Fruit fly (Drosophila melanogaster): ENCODE measurements around the gene Fip1.

Gene Fip1

DNA sequence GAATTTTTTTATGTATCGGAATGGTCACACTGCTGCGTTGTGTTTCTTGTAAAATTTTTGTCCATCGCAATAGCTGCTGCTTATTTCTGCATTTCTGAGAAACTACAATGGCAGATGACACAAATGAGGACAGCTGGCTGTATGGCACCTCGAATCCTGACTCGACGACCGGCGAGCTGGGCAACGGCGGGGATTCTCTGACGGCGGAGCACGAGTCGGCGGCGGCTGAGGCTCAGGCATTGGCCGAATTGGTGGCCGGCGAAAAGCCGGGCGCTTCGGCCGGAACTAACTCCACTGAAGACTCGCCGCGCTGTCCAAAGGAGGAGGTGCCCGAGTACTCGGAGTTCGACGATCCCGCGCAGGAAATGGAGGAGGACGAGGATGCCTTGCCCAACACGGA is at the start of gene Fip1:
Fip1 (plus strand) TSS at position 10 of the 400 bp plus-strand sequence.
- TF ChIP-seq CG8478 (optimal IDR thresholded peaks at IDR 0.05) (no peak), CTCF (optimal IDR thresholded peaks at IDR 0.05) (no peak)

DNA sequence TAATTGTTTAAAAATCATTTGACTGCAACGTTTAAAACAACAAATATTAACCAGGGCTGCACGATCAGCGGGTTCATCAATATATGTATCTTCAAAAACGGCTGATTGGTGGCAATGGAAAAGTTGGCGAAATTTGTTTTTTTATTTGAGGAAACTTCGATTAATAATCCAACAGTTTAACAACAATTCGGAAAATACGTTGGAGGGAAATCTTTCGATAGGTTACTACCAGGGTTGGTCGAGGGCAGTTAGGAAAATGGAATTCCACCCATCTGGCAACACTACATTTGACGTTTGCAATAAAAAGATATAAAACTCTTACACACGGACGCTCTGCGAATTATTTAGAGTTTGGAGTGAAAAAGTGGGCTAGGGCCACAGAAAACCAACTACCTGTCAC is 47.7 kb upstream of the Fip1 start, which contains the start of the genes Lipt2 and CG14650:
Lipt2 (minus strand) TSS at position 217 of the 400 bp plus-strand sequence.
CG14650 (plus strand) TSS at position 275 of the 400 bp plus-strand sequence.
- TF ChIP-seq CTCF (optimal IDR thresholded peaks at IDR 0.05): peak; percentile 8 to 9
- TF ChIP-seq CG8478 (optimal IDR thresholded peaks at IDR 0.05): no peak

DNA sequence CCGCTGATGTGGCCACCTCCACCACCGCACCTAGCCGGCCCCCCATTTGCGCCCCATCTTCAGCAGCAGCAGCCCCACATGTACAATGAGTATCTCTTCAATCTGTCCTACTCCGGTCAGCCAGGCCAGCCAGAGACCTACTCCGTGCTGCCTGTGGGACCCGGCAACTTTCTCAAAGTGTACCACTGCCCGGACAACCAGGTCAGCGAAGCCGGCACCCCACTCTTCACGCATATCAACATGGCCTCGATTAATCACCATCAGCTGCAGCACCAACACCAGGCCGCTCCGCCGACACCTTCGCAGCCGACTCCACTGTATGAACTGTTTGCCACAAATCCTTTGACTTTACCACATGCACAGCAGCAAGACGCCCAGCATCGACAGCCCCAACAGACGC is 47.0 kb upstream of the Fip1 start:
- TF ChIP-seq CTCF (optimal IDR thresholded peaks at IDR 0.05) (no peak), CG8478 (optimal IDR thresholded peaks at IDR 0.05) (no peak)

DNA sequence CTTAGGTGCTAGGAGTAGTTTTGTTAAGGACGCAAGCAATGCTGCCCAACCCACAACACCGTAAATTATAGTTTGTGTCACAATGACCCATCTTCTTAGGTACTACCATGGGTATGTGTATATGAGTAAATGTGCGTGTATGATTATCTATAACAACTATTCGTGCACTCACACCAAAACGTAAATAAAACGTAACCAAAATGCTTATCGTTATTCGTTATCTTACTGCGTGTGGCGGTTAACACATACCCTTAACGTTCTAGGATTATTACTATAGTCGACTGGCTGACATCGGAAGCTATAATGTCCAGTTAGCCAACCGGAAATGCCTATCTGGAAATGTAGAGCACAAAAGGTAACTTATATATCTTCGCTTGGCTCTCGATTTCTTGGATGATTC is 39.7 kb upstream of the Fip1 start:
- no peak for TF ChIP-seq CG8478 (optimal IDR thresholded peaks at IDR 0.05)

DNA sequence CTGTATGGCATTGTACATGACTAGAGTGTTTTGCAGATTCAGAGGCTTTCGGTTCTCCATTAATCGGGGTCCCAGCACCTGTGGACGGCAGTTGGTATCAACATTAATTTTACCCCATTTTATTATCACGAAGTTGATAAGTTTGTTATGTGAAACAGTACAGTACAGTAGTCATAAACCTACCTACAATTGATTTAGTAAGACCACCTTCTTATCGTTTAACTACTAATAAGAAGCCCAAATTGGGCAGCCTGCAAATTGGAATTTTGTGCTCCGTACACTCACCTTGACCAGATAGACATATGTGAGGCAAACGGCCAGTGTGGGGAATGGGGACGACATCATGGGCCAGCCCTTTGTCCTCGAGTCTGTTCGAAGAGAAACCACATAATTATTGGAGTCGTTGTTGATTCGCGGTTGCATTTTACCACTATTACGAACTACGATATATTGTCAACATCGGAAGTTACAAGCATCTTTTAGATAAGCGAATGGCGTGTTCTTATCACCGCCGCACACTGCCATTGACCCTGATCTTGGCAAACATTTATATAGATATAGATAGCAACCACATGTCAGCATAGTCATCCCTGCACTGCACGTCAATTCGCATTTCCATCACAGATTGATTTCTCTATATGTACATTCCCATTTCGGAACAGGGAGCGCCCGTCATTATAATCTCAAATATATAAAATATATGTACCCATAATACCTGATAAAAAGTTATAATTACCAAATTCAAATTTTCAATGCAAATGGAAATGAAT is 38.2 kb upstream of the Fip1 start:
- TF ChIP-seq CG8478 (optimal IDR thresholded peaks at IDR 0.05) (no peak), CTCF (optimal IDR thresholded peaks at IDR 0.05) (no peak)

DNA sequence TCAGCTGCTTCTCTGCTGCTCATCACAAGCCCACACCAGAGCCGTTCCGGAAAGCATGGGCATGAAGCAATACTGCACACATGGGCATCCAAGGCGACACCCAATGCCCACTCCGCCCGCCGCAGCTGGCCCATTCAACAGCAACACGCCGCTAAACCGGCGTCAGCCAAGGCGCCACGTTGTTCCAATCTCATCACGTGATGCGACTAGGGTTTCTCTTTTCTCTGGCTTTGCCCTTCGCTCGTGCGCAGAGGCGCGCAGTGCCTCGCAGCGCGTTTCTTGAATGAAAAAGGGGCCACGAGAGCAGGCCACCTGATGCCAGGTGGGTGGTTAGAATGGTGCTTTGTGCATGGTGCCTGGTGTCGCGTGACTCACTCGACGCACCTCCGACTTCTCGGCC is 35.6 kb upstream of the Fip1 start:
- TF ChIP-seq CG8478 (optimal IDR thresholded peaks at IDR 0.05) (no peak), CTCF (optimal IDR thresholded peaks at IDR 0.05) (no peak)

DNA sequence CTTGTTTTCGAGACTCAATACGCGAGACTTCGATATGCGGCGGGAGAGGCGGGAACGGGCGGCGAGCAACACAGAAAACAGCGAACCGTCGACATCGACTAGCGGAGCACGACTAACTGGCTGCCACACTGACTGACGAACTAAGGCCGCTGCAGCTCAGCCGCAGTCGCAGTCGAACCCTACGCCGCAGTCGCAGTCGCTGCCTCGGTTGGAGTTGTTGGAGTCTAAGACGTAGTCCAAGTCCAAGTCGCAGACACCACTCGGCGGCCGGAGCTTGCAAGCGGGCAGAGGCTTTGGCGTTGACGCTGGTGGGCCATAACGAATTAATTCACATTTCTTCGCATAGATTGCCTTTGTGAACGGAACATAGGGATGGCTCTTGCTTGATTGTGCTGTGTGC is 34.1 kb upstream of the Fip1 start:
- TF ChIP-seq CG8478 (optimal IDR thresholded peaks at IDR 0.05): no peak
- no peak for TF ChIP-seq CTCF (optimal IDR thresholded peaks at IDR 0.05)

DNA sequence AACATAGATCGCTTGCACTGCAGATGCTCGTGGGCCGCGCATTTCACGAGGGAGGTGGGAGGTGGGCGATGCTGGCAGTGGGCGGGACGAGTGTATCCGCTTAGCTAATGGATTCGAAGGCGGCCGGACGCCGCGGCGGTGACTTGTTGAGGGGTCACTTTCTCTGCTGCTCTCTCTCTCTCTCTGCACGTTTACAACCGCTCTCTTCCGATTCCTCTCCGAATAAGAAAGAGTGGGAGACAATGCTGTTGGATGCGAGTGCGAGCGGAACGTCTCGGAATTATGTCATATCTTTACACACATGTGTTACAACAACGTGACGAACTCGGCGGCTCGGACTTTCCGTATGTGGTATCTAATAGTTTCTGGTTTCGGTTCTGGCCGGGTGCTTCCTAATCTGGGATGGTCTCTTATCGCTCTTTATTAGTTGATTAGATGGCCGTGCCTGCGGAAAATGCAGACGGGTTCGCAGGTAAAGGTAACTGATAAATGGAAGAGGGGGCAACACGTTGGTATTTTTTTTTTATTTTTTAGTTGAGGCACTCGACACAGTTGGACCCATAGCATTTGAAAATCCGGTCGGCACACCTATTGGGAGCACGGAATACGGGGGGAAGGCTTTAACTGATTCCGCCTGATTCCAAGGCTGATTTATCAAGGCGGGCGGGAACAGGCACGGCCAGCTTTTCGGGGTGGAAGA is 32.3 kb upstream of the Fip1 start:
- no peak for TF ChIP-seq CTCF (optimal IDR thresholded peaks at IDR 0.05)
- no peak for TF ChIP-seq CG8478 (optimal IDR thresholded peaks at IDR 0.05)

DNA sequence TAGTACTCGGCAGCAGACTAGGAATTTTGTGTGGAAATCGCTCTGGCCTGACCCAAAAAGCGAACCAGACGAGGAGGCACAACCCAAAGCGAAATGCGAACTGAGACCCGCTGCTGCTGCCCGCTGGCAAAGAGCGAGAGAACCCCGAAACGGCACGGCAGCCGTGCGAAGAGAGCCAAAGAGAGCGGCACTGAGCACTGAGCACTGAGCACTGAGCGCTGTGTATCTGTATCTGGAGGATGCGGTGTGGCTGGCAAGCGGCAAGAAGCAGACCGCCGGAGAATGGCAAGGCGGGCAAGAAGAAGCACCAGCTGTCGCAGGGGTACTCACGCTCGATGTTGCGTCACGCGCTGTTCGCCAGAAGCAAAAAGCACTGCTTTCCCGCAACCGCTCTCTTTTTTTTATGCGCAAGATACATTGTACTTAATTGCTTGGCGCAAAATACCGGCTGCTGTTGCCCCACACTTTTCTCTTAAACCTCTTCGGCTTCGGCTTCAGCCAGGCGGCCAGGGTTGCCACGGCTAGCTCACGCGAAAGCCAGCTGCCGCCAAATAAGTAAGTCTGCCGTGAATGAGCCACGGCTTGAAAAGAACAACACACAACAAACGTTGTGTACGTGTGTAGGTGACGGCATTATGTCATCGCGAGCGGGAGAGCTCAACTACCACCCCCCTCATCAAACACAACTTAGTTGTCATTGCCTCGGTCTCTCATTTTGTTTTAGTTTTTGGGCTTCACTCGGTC is 31.4 kb upstream of the Fip1 start:
- TF ChIP-seq CG8478 (optimal IDR thresholded peaks at IDR 0.05): no peak
- peak in 1 of 2 experiments; percentile 4 for TF ChIP-seq CTCF (optimal IDR thresholded peaks at IDR 0.05)

DNA sequence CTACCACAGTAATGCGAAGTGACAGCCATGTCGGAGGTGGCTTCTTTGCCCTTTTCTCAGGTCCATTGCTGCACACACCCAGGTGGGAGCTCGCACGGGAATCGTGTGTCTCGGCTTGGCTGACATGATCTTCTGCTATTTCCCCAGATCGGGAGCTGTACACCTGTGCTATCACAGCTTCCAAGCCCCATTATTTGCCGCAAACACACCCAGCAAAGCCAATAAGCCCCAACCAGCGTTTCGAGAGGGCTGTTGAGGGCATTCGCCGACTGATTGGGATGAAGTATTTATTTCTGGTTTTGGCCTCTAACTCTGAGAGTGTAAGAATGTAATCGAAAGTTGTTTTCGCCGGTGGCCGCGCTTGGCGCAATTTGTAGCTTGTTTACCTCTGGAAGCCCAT is 27.2 kb upstream of the Fip1 start:
- TF ChIP-seq CG8478 (optimal IDR thresholded peaks at IDR 0.05): no peak
- no peak for TF ChIP-seq CTCF (optimal IDR thresholded peaks at IDR 0.05)

DNA sequence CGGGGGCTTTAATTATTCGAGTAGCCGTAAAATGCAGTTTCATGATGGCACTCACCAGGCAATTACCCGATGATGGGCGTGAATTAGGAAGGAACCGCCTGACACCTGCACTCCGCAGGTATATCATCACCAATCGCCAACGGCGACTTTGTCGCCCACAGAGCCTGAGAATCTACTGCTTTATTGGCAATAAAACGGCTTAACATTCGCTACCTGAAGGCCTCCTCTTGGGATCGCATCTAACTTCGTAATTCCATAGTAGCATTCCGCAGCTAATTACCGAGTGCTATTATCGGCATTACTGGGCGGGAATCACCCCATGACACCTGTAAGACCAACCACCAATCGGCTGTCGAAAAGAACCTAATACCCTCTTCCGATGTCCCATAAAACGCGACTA is 26.5 kb upstream of the Fip1 start:
- TF ChIP-seq CG8478 (optimal IDR thresholded peaks at IDR 0.05) (no peak), CTCF (optimal IDR thresholded peaks at IDR 0.05) (no peak)

DNA sequence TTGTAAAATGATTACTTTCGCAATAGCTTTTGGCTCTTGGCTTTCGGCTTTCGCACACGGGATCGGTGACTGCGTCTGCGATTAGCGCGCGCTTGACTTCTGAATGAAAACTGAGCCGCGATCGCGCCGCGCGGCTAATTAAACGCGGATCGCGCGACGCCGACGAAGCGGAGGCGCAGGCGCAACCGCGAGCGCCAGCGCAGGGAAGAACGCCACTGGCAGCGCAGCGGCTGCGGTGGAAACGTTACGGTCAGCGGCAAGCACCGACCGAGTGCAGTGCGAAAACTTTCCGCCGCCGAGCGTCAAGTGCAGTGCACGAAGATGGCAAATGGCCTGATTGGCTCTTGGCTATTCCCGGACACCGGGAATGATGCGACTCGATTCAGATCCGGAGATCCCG is 22.0 kb upstream of the Fip1 start, which contains the start of gene CG31522:
CG31522 (minus strand) TSS at position 101 of the 400 bp plus-strand sequence.
- TF ChIP-seq CG8478 (optimal IDR thresholded peaks at IDR 0.05) (no peak), CTCF (optimal IDR thresholded peaks at IDR 0.05) (no peak)

DNA sequence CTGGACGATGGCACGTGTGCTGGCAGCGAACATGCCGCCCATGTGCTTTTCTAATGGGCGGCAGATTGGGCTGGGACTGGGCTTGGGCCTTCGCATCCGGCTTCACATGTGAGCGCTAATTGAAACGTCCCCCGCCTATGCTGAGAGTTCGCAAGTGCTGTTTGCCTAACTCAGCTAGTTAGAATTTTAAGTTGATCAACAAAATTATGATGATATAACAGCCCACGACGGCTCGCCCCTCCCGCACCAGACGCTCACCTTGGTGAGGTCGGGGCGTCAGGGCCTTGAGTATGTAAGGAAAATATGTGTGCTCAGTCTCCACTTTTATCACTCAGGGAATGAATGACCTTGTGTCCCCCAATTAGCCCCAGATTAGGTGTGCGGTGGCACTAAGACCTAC is 17.9 kb upstream of the Fip1 start:
- TF ChIP-seq CTCF (optimal IDR thresholded peaks at IDR 0.05) (no peak), CG8478 (optimal IDR thresholded peaks at IDR 0.05) (no peak)

DNA sequence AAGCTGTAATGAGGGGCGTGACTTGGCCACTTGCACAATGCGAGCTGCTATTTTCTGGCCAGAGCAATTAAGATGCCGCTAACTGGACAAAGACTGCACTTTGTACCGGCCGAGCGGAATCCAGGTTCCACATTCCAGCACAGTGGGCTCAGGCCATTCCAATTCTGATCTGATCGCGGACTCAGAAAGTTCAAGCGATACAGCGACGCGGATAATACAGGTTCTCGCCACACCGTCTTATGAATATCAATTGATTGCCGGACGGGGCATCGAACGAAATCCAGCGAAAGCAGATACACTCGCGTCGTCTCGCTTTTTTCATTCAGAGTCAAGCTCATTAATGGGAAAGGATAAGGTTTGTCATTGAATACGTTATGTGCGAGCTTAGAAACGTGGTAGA is 15.9 kb upstream of the Fip1 start:
- TF ChIP-seq CG8478 (optimal IDR thresholded peaks at IDR 0.05) (no peak), CTCF (optimal IDR thresholded peaks at IDR 0.05) (no peak)

DNA sequence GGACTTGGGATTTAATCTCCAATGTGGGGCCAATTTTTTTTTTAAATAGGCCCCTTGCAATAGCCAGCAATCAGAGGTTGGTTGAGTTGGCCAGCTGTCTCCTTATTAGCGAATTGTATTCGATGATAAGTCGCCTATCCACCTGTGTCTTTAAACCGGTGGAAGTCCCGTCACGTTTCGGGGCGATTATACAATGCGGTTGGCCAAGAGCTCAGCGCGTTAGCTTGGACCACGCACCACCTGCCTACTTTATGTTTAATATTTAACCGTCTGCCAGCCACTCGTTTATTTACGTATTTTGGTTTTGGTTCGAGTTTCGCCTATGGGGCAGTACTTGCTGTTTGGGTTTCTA is 14.1 kb upstream of the Fip1 start:
- TF ChIP-seq CTCF (optimal IDR thresholded peaks at IDR 0.05): no peak
- no peak for TF ChIP-seq CG8478 (optimal IDR thresholded peaks at IDR 0.05)
